Fruit fly (Drosophila melanogaster): Measurements from ENCODE around the gene CG6974.

The CG6974 gene

dm6 chr3R:15087606-15088193 is 8.6 kb upstream of the CG6974 start (continued):
- TF ChIP-seq ash1 (GFP tag; optimal IDR thresholded peaks at IDR 0.05) (no peak), kni (GFP tag; optimal IDR thresholded peaks at IDR 0.05) (no peak), CG13287 (GFP tag; IDR thresholded peaks at IDR 0.05; ENCODE audit: partially characterized antibody) (no peak), Poxn (GFP tag; IDR thresholded peaks at IDR 0.05) (no peak), sens (GFP tag) (peak; percentile 97), CG8765 (GFP tag; IDR thresholded peaks at IDR 0.05) (peak; percentile 12; the same call in 1 of the 2 replicates), pnt (GFP tag; optimal IDR thresholded peaks at IDR 0.05) (peak; percentile 91), cg (GFP tag; optimal IDR thresholded peaks at IDR 0.05) (no peak), CoRest (tag; optimal IDR thresholded peaks at IDR 0.05) (peak; percentile 82), sisA (GFP tag; IDR thresholded peaks at IDR 0.05) (peak; percentile 93), CTCF (GFP tag; optimal IDR thresholded peaks at IDR 0.05) (peak; percentile 14), crol (GFP tag; IDR thresholded peaks at IDR 0.05) (no peak), lola (GFP tag; optimal IDR thresholded peaks at IDR 0.05) (peak in 1 of 3 experiments; percentile 25), Sry-β (GFP tag; optimal IDR thresholded peaks at IDR 0.05) (no peak), ro (GFP tag; IDR thresholded peaks at IDR 0.05) (peak; percentile 75), CG16863 (GFP tag; optimal IDR thresholded peaks at IDR 0.05) (peak; percentile 77), sd (tag; optimal IDR thresholded peaks at IDR 0.05) (peak; percentile 30), CG18262 (tag; optimal IDR thresholded peaks at IDR 0.05) (peak; percentile 78), mam (GFP tag; optimal IDR thresholded peaks at IDR 0.05) (peak; percentile 88), tna (GFP tag; IDR thresholded peaks at IDR 0.05; ENCODE audit: partially characterized antibody) (no peak), D19A (tag; optimal IDR thresholded peaks at IDR 0.05) (peak; percentile 70), CG34422 (GFP tag; IDR thresholded peaks at IDR 0.05) (peak; percentile 95), CG10147 (GFP tag; optimal IDR thresholded peaks at IDR 0.05) (peak; percentile 75), YL-1 (GFP tag; optimal IDR thresholded peaks at IDR 0.05) (no peak), CG31365 (tag; optimal IDR thresholded peaks at IDR 0.05) (peak; percentile 55), CG2199 (GFP tag; IDR thresholded peaks at IDR 0.05) (peak; percentile 89), inv (GFP tag; IDR thresholded peaks at IDR 0.05; ENCODE audit: partially characterized antibody) (no peak), HLH3B (GFP tag; IDR thresholded peaks at IDR 0.05) (peak; percentile 94), hb (GFP tag; IDR thresholded peaks at IDR 0.05; ENCODE audit: partially characterized antibody) (no peak), fd102C (GFP tag; optimal IDR thresholded peaks at IDR 0.05) (no peak), CG33213 (GFP tag; optimal IDR thresholded peaks at IDR 0.05) (peak; percentile 81), CG5953 (GFP tag; IDR thresholded peaks at IDR 0.05) (peak; percentile 62; the same call in 1 of the 2 replicates), Trl (optimal IDR thresholded peaks at IDR 0.05) (no peak), Trl (GFP tag; optimal IDR thresholded peaks at IDR 0.05) (peak; percentile 92), CG10654 (GFP tag; optimal IDR thresholded peaks at IDR 0.05) (peak; percentile 86), pzg (GFP tag; optimal IDR thresholded peaks at IDR 0.05) (no peak), CrebB (tag; optimal IDR thresholded peaks at IDR 0.05) (peak; percentile 67), Hr78 (GFP tag; optimal IDR thresholded peaks at IDR 0.05) (peak in 1 of 2 experiments; percentile 89), ind (GFP tag; optimal IDR thresholded peaks at IDR 0.05) (peak; percentile 89), CG9609 (GFP tag; optimal IDR thresholded peaks at IDR 0.05) (peak; percentile 86), nmo (GFP tag; optimal IDR thresholded peaks at IDR 0.05) (peak; percentile 85), Nf-YA (GFP tag; IDR thresholded peaks at IDR 0.05) (peak; percentile 87), lbe (GFP tag; optimal IDR thresholded peaks at IDR 0.05) (no peak), CG6683 (GFP tag; optimal IDR thresholded peaks at IDR 0.05) (peak; percentile 65), pb (GFP tag; optimal IDR thresholded peaks at IDR 0.05) (peak; percentile 92), Pdp1 (GFP tag; optimal IDR thresholded peaks at IDR 0.05) (peak; percentile 79 to 84), Neu2 (GFP tag; optimal IDR thresholded peaks at IDR 0.05; ENCODE audit: borderline replicate concordance) (no peak), Bgb (GFP tag; IDR thresholded peaks at IDR 0.05; ENCODE audit: partially characterized antibody) (no peak), gcm2 (GFP tag; optimal IDR thresholded peaks at IDR 0.05) (peak; percentile 68), CG4328 (GFP tag; optimal IDR thresholded peaks at IDR 0.05) (peak; percentile 3)

All from whole organism, embryonic.